Fruit fly (Drosophila melanogaster) whole organism, embryonic: Measurements from ENCODE around the gene Phyhd1.

Experiments used
- CG12942 ChIP-seq: fragments of 200-800 bp; sonication (Bioruptor generic); optimal IDR thresholded peaks from 3 replicates; lab custom pipeline; 2016; ENCODE audit warnings: missing biosample characterization, missing genetic modification characterization
- CG14965 ChIP-seq: fragments of 200-800 bp; sonication (Bioruptor generic); optimal IDR thresholded peaks from 2 replicates; lab custom pipeline; 2016; ENCODE audit warnings: missing biosample characterization, missing genetic modification characterization, borderline replicate concordance
- CG18262 ChIP-seq: fragments of 200-800 bp; optimal IDR thresholded peaks from 3 replicates; lab custom pipeline; 2019; ENCODE audit warnings: missing biosample characterization, mild to moderate bottlenecking, missing genetic modification characterization, moderate library complexity
- ewg ChIP-seq: fragments of 200-800 bp; sonication (Bioruptor generic); optimal IDR thresholded peaks from 3 replicates; lab custom pipeline; 2017; ENCODE audit warnings: mild to moderate bottlenecking, missing biosample characterization, missing genetic modification reagents, missing genetic modification characterization
- gfzf ChIP-seq: fragments of 200-800 bp; sonication (Bioruptor generic); optimal IDR thresholded peaks from 2 replicates; lab custom pipeline; 2016; ENCODE audit warnings: missing biosample characterization, mild to moderate bottlenecking, missing genetic modification characterization, moderate library complexity
- gt ChIP-seq: fragments of 200-800 bp; sonication (Bioruptor generic); IDR thresholded peaks from 2 replicates; pipeline ENCODE4 v1.3.6; 2022; ENCODE audit warnings: missing biosample characterization, missing genetic modification characterization
- sug ChIP-seq: fragments of 200-800 bp; optimal IDR thresholded peaks from 2 replicates; lab custom pipeline; 2019; ENCODE audit warnings: missing biosample characterization, mild to moderate bottlenecking, missing genetic modification characterization, moderate library complexity

dm6 chr3R:10650641-10651318 lies 29.9 kb downstream of the Phyhd1 start:
- TF ChIP-seq ewg (GFP tag; lab: Kevin White, UChicago) (no peak), sug (tag; lab: Kevin White, UChicago) (no peak), gt (no peak), CG14965 (no peak), CG12942 (GFP tag; lab: Kevin White, UChicago) (no peak), CG18262 (tag; lab: Kevin White, UChicago) (peak; percentile 53), gfzf (GFP tag; lab: Kevin White, UChicago) (no peak)
